Worm (Caenorhabditis elegans): ENCODE results near the gene srw-6.

- no peak for TF ChIP-seq pag-3 (tag; optimal IDR thresholded peaks at IDR 0.05; ENCODE audit: borderline replicate concordance, insufficient read depth)
- TF ChIP-seq nhr-84 (tag; optimal IDR thresholded peaks at IDR 0.05): no peak
- no peak for TF ChIP-seq nhr-11 (tag; optimal IDR thresholded peaks at IDR 0.05)
- no peak for TF ChIP-seq nhr-19 (GFP tag; conservative IDR thresholded peaks at IDR 0.05)
- no peak for TF ChIP-seq pqm-1 (tag; optimal IDR thresholded peaks at IDR 0.05)
- no peak for TF ChIP-seq ztf-11 (tag; optimal IDR thresholded peaks at IDR 0.05)
- no peak for TF ChIP-seq mef-2 (tag; optimal IDR thresholded peaks at IDR 0.05)
Measured at ce11 chrV:3801787-3802417, 6.5 kb upstream of the srw-6 start.
